Fruit fly (Drosophila melanogaster) whole organism, prepupa: ENCODE measurements around the gene CG32066.

Experiments
- Blimp-1 ChIP-seq: fragments of 200-800 bp; sonication (Bioruptor generic); optimal IDR thresholded peaks from 3 replicates; lab custom pipeline; 2017; ENCODE audit warnings: missing biosample characterization, missing genetic modification characterization, mild to moderate bottlenecking, moderate library complexity, missing genetic modification reagents
- CG10631 ChIP-seq: fragments of 200-800 bp; sonication (Bioruptor generic); optimal IDR thresholded peaks from 2 replicates; lab custom pipeline; 2016; ENCODE audit warnings: missing biosample characterization, missing genetic modification characterization
- CG10669 ChIP-seq: fragments of 200-800 bp; sonication (Bioruptor generic); optimal IDR thresholded peaks from 3 replicates; lab custom pipeline; 2018; ENCODE audit warnings: missing biosample characterization, mild to moderate bottlenecking, missing genetic modification characterization, moderate library complexity
- CG11294 ChIP-seq: fragments of 200-800 bp; sonication (Bioruptor generic); IDR thresholded peaks from 2 replicates; pipeline ENCODE4 v1.3.6; 2022; ENCODE audit warnings: missing biosample characterization, missing genetic modification characterization
- CG15336 ChIP-seq: fragments of 200-800 bp; sonication (Bioruptor generic); IDR thresholded peaks from 2 replicates; pipeline ENCODE4 v1.3.6; 2022; ENCODE audit warnings: missing biosample characterization, missing genetic modification characterization
- CG16779 ChIP-seq: fragments of 200-800 bp; sonication (Bioruptor generic); optimal IDR thresholded peaks from 3 replicates; lab custom pipeline; 2017; ENCODE audit warnings: missing biosample characterization, mild to moderate bottlenecking, missing genetic modification characterization
- CG3032 ChIP-seq: fragments of 200-800 bp; optimal IDR thresholded peaks from 2 replicates; lab custom pipeline; 2019; ENCODE audit warnings: missing biosample characterization, mild to moderate bottlenecking, missing genetic modification characterization, moderate library complexity
- CG31627 ChIP-seq: fragments of 200-800 bp; sonication (Bioruptor generic); optimal IDR thresholded peaks from 3 replicates; lab custom pipeline; 2016; ENCODE audit warnings: missing biosample characterization, missing genetic modification characterization
- CG32006 ChIP-seq: fragments of 200-800 bp; sonication (Bioruptor generic); optimal IDR thresholded peaks from 3 replicates; lab custom pipeline; 2017; ENCODE audit warnings: missing biosample characterization, mild to moderate bottlenecking, missing genetic modification characterization
- CG34406 ChIP-seq: fragments of 200-800 bp; sonication (Bioruptor generic); optimal IDR thresholded peaks from 3 replicates; lab custom pipeline; 2016; ENCODE audit warnings: missing biosample characterization, missing genetic modification characterization
- CG3919 ChIP-seq: fragments of 200-800 bp; sonication (Bioruptor generic); optimal IDR thresholded peaks from 3 replicates; lab custom pipeline; 2016; ENCODE audit warnings: missing biosample characterization, missing genetic modification characterization
- CG6163 ChIP-seq: fragments of 200-800 bp; sonication (Bioruptor generic); IDR thresholded peaks from 3 replicates; pipeline ENCODE4 v1.3.6; 2022; ENCODE audit warnings: missing biosample characterization, missing genetic modification characterization
- CG6276 ChIP-seq: fragments of 200-800 bp; sonication (Bioruptor generic); optimal IDR thresholded peaks from 2 replicates; lab custom pipeline; 2017; ENCODE audit warnings: missing biosample characterization, mild to moderate bottlenecking, missing genetic modification characterization
- CG6854 ChIP-seq: fragments of 200-800 bp; sonication (Bioruptor generic); optimal IDR thresholded peaks from 2 replicates; lab custom pipeline; 2017; ENCODE audit warnings: missing biosample characterization, mild to moderate bottlenecking, missing genetic modification characterization
- CG7368 ChIP-seq: fragments of 200-800 bp; sonication (Bioruptor generic); optimal IDR thresholded peaks from 3 replicates; lab custom pipeline; 2016; ENCODE audit warnings: missing biosample characterization, missing genetic modification characterization
- CG8119 ChIP-seq: fragments of 200-800 bp; sonication (Bioruptor generic); IDR thresholded peaks from 3 replicates; pipeline ENCODE4 v1.3.6; 2022; ENCODE audit warnings: missing biosample characterization, missing genetic modification characterization
- CG8319 ChIP-seq: fragments of 200-800 bp; sonication (Bioruptor generic); optimal IDR thresholded peaks from 3 replicates; lab custom pipeline; 2016; ENCODE audit warnings: missing biosample characterization, missing genetic modification characterization
- CG8632 ChIP-seq: fragments of 200-800 bp; sonication (Bioruptor generic); optimal IDR thresholded peaks from 3 replicates; lab custom pipeline; 2016; ENCODE audit warnings: missing biosample characterization, missing genetic modification characterization
- CG9139 ChIP-seq: fragments of 200-800 bp; sonication (Bioruptor generic); optimal IDR thresholded peaks from 3 replicates; lab custom pipeline; 2017; ENCODE audit warnings: missing biosample characterization, mild to moderate bottlenecking, missing genetic modification characterization
- Eip75B ChIP-seq: fragments of 200-800 bp; sonication (Bioruptor generic); optimal IDR thresholded peaks from 3 replicates; lab custom pipeline; 2016; ENCODE audit warnings: missing biosample characterization, missing genetic modification characterization
- Eip78C ChIP-seq: fragments of 200-800 bp; sonication (Bioruptor generic); peaks from one replicate; lab custom pipeline; 2016; ENCODE audit warnings: missing biosample characterization, missing genetic modification characterization
- Eip93F ChIP-seq: fragments of 200-800 bp; sonication (Bioruptor generic); optimal IDR thresholded peaks from 2 replicates; lab custom pipeline; 2016; ENCODE audit warnings: missing biosample characterization, mild to moderate bottlenecking, missing genetic modification characterization
- Ets96B ChIP-seq: fragments of 200-800 bp; optimal IDR thresholded peaks from 2 replicates; lab custom pipeline; 2019; ENCODE audit warnings: missing biosample characterization, mild to moderate bottlenecking, missing genetic modification characterization, moderate library complexity
- Gug ChIP-seq: fragments of 200-800 bp; sonication (Bioruptor generic); IDR thresholded peaks from 2 replicates; pipeline ENCODE4 v1.3.6; 2022; ENCODE audit warnings: missing biosample characterization, missing genetic modification characterization
- Hr39 ChIP-seq: fragments of 200-800 bp; sonication (Bioruptor generic); optimal IDR thresholded peaks from 2 replicates; lab custom pipeline; 2016; ENCODE audit warnings: missing biosample characterization, missing genetic modification characterization
- Hr4 ChIP-seq: fragments of 200-800 bp; sonication (Bioruptor generic); optimal IDR thresholded peaks from 3 replicates; lab custom pipeline; 2016; ENCODE audit warnings: missing biosample characterization, missing genetic modification characterization
- Lpt ChIP-seq: fragments of 200-800 bp; sonication (Bioruptor generic); optimal IDR thresholded peaks from 3 replicates; lab custom pipeline; 2016; ENCODE audit warnings: missing biosample characterization, missing genetic modification characterization
- Met ChIP-seq: fragments of 200-800 bp; sonication (Bioruptor generic); optimal IDR thresholded peaks from 3 replicates; lab custom pipeline; 2016; ENCODE audit warnings: missing biosample characterization, missing genetic modification characterization
- OdsH ChIP-seq: fragments of 200-800 bp; sonication (Bioruptor generic); optimal IDR thresholded peaks from 3 replicates; lab custom pipeline; 2016; ENCODE audit warnings: missing biosample characterization, missing genetic modification characterization
- Sox102F ChIP-seq: fragments of 200-800 bp; sonication (Bioruptor generic); optimal IDR thresholded peaks from 2 replicates; lab custom pipeline; 2016; ENCODE audit warnings: missing biosample characterization, mild to moderate bottlenecking, missing genetic modification characterization
- Sox14 ChIP-seq: fragments of 200-800 bp; sonication (Bioruptor generic); optimal IDR thresholded peaks from 3 replicates; lab custom pipeline; 2016; ENCODE audit warnings: missing biosample characterization, missing genetic modification characterization
- Sox15 ChIP-seq: fragments of 200-800 bp; sonication (Bioruptor generic); optimal IDR thresholded peaks from 3 replicates; lab custom pipeline; 2016; ENCODE audit warnings: missing biosample characterization, missing genetic modification characterization
- achi ChIP-seq: fragments of 200-800 bp; sonication (Bioruptor generic); optimal IDR thresholded peaks from 3 replicates; lab custom pipeline; 2016; ENCODE audit warnings: missing biosample characterization, missing genetic modification characterization
- acj6 ChIP-seq: fragments of 200-800 bp; sonication (Bioruptor generic); optimal IDR thresholded peaks from 3 replicates; lab custom pipeline; 2016; ENCODE audit warnings: missing biosample characterization, missing genetic modification characterization
- dac ChIP-seq: fragments of 200-800 bp; sonication (Bioruptor generic); optimal IDR thresholded peaks from 2 replicates; lab custom pipeline; 2017; ENCODE audit warnings: missing biosample characterization, mild to moderate bottlenecking, missing genetic modification characterization
- dsx ChIP-seq: fragments of 200-800 bp; optimal IDR thresholded peaks from 3 replicates; lab custom pipeline; 2019; ENCODE audit warnings: missing biosample characterization, mild to moderate bottlenecking, missing genetic modification characterization, moderate library complexity; ENCODE audit not compliant: poor library complexity, severe bottlenecking
- eg ChIP-seq: fragments of 200-800 bp; sonication (Bioruptor generic); IDR thresholded peaks from 3 replicates; pipeline ENCODE4 v1.3.6; 2022; ENCODE audit warnings: missing biosample characterization, missing genetic modification characterization
- esn ChIP-seq: fragments of 200-800 bp; sonication (Bioruptor generic); optimal IDR thresholded peaks from 2 replicates; lab custom pipeline; 2016; ENCODE audit warnings: missing biosample characterization, mild to moderate bottlenecking, missing genetic modification characterization, moderate library complexity
- fd59A ChIP-seq: fragments of 200-800 bp; sonication (Bioruptor generic); optimal IDR thresholded peaks from 2 replicates; lab custom pipeline; 2017; ENCODE audit warnings: missing biosample characterization, mild to moderate bottlenecking, missing genetic modification characterization, missing genetic modification reagents
- fd85E ChIP-seq: fragments of 200-800 bp; sonication (Bioruptor generic); optimal IDR thresholded peaks from 3 replicates; lab custom pipeline; 2016; ENCODE audit warnings: missing biosample characterization, missing genetic modification characterization
- fkh ChIP-seq: fragments of 200-800 bp; sonication (Bioruptor generic); optimal IDR thresholded peaks from 3 replicates; lab custom pipeline; 2017; ENCODE audit warnings: missing biosample characterization, mild to moderate bottlenecking, missing genetic modification characterization, moderate library complexity
- lz ChIP-seq: fragments of 200-800 bp; sonication (Bioruptor generic); optimal IDR thresholded peaks from 3 replicates; lab custom pipeline; 2016; ENCODE audit warnings: missing biosample characterization, missing genetic modification characterization
- net ChIP-seq: fragments of 200-800 bp; sonication (Bioruptor generic); optimal IDR thresholded peaks from 3 replicates; lab custom pipeline; 2016; ENCODE audit warnings: missing biosample characterization, missing genetic modification characterization
- salr ChIP-seq, 2 experiments: fragments of 200-800 bp; sonication (Bioruptor generic); optimal IDR thresholded peaks; 3 replicates each; lab custom pipeline; 2016 to 2018; ENCODE audit warnings: missing biosample characterization in 2 of 2, missing genetic modification characterization in 2 of 2, mild to moderate bottlenecking in 1 of 2
- spab ChIP-seq: fragments of 200-800 bp; sonication (Bioruptor generic); optimal IDR thresholded peaks from 2 replicates; lab custom pipeline; 2017; ENCODE audit warnings: missing biosample characterization, mild to moderate bottlenecking, missing genetic modification characterization, missing genetic modification reagents
- svp ChIP-seq: fragments of 200-800 bp; sonication (Bioruptor generic); peaks from one replicate; lab custom pipeline; 2016; ENCODE audit warnings: missing biosample characterization, missing genetic modification characterization
- topi ChIP-seq: fragments of 200-800 bp; sonication (Bioruptor generic); optimal IDR thresholded peaks from 3 replicates; lab custom pipeline; 2016; ENCODE audit warnings: missing biosample characterization, missing genetic modification characterization
- vri ChIP-seq: fragments of 200-800 bp; sonication (Bioruptor generic); optimal IDR thresholded peaks from 3 replicates; lab custom pipeline; 2016; ENCODE audit warnings: missing biosample characterization, mild to moderate bottlenecking, missing genetic modification characterization

Gene CG32066

DNA sequence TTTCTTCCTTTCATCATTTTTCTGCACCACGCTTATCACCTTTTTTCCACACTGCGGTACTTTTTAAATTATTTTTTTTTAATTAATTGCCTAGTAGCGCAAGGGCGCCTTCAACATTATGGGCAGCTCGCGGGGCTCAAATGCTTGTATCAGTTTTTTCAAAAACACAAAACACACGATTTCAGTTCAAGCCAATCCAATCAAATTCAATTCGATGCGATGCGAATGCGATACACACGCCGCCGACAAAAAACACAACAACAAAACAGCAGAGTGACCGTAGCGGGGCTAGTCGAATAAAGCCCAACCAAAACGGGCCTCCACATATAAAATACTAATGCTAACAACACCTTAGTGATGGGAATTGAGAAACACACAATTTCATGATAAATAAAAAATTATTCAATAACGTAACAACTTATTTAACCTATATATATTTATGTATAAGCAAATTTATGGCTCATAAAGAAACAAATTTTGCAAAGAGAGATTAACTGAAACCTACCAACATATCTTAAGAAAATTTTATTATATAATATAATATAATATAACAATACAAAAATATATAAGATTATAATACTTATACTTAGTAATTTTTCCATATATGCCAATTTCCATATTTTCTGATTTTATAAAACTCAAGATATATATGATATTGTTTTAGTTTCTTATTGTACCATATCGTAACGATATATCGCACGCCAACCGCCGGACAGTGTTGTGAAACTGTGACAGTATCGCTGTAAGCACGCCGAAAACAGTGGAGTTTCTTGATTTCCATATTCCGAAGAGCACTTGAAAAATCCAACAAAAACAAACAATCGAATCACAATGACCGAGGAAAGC is at the start of gene CG32066, which contains the start of gene CG8003 (continued):
- TF ChIP-seq CG10669 (GFP tag; lab: Kevin White, UChicago) (peak; percentile 27), OdsH (GFP tag; lab: Kevin White, UChicago) (peak; percentile 29), Sox102F (GFP tag; lab: Kevin White, UChicago) (peak; percentile 59), Hr4 (GFP tag; lab: Kevin White, UChicago) (no peak), salr (GFP tag; optimal IDR thresholded peaks at IDR 0.05; lab: Kevin White, UChicago) (no peak), acj6 (no peak), achi (peak; percentile 38), CG10631 (peak; percentile 66), CG32006 (peak; percentile 35), CG3919 (GFP tag; lab: Kevin White, UChicago) (peak; percentile 26)

DNA sequence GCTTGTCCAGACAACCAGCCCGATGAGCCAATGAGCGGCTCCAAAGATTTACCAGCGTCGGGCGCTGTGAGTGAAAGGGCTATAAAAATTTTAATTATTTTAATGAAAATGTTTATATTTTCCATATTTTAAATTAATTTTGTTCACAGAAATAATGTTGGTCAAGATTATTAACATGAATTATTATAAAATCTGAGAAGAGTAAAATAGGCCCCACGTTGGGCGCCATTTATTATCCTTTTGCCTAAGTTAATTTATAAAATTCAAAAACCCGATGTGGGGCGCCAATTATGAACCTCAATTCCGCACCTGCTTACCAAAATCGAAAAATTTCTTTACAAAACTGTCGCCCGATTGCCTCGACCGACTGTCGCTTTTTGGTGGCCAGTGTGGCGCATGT is 48.3 kb upstream of the CG32066 start:
- TF ChIP-seq Met (GFP tag; lab: Kevin White, UChicago) (peak; percentile 38), Ets96B (tag; lab: Kevin White, UChicago) (peak; percentile 12), dac (GFP tag; lab: Kevin White, UChicago) (peak; percentile 71), esn (GFP tag; lab: Kevin White, UChicago) (peak; percentile 67), CG10631 (peak; percentile 20), eg (GFP tag; lab: Robert Waterston, UW) (peak; percentile 73; the same call in 2 of the 3 replicates), CG6163 (GFP tag; lab: Robert Waterston, UW) (peak; percentile 47; the same call in 2 of the 3 replicates), CG8632 (GFP tag; lab: Kevin White, UChicago) (peak; percentile 50), dsx (GFP tag; lab: Kevin White, UChicago) (no peak), CG8119 (GFP tag; lab: Robert Waterston, UW) (peak; percentile 89), Gug (GFP tag; lab: Robert Waterston, UW) (peak; percentile 39), Sox15 (GFP tag; lab: Kevin White, UChicago) (peak; percentile 35), fd85E (peak; percentile 19), CG7368 (GFP tag; lab: Kevin White, UChicago) (peak; percentile 31), acj6 (peak; percentile 63), CG8319 (GFP tag; lab: Kevin White, UChicago) (no peak), net (GFP tag; lab: Kevin White, UChicago) (peak; percentile 53), Eip78C (peak; percentile 86), CG6854 (GFP tag; lab: Kevin White, UChicago) (no peak), CG9139 (GFP tag; lab: Kevin White, UChicago) (no peak), Lpt (GFP tag; lab: Kevin White, UChicago) (peak; percentile 74), Eip93F (GFP tag; lab: Kevin White, UChicago) (peak; percentile 14), achi (peak; percentile 62), svp (GFP tag; lab: Kevin White, UChicago) (peak; percentile 78), topi (peak; percentile 48), CG15336 (GFP tag; lab: Robert Waterston, UW) (peak; percentile 76), fkh (GFP tag; lab: Kevin White, UChicago) (no peak), CG11294 (GFP tag; lab: Robert Waterston, UW) (peak; percentile 41; the same call in 1 of the 2 replicates), CG6276 (GFP tag; lab: Kevin White, UChicago) (peak; percentile 69), Hr39 (GFP tag; lab: Kevin White, UChicago) (peak; percentile 46), CG16779 (tag; lab: Kevin White, UChicago) (peak; percentile 29), fd59A (no peak), vri (GFP tag; lab: Kevin White, UChicago) (no peak), CG34406 (GFP tag; lab: Kevin White, UChicago) (peak; percentile 45), Blimp-1 (peak; percentile 56), CG3032 (tag; lab: Kevin White, UChicago) (peak; percentile 23), lz (GFP tag; lab: Kevin White, UChicago) (peak; percentile 53), Eip75B (peak; percentile 26), Sox102F (GFP tag; lab: Kevin White, UChicago) (peak; percentile 42), Sox14 (GFP tag; lab: Kevin White, UChicago) (peak; percentile 19), CG31627 (GFP tag; lab: Kevin White, UChicago) (peak; percentile 32), spab (GFP tag; lab: Kevin White, UChicago) (no peak), OdsH (GFP tag; lab: Kevin White, UChicago) (peak; percentile 72)
